Worm (Caenorhabditis elegans): ENCODE measurements around the gene ctsa-1.1.

ctsa-1.1 gene

DNA sequence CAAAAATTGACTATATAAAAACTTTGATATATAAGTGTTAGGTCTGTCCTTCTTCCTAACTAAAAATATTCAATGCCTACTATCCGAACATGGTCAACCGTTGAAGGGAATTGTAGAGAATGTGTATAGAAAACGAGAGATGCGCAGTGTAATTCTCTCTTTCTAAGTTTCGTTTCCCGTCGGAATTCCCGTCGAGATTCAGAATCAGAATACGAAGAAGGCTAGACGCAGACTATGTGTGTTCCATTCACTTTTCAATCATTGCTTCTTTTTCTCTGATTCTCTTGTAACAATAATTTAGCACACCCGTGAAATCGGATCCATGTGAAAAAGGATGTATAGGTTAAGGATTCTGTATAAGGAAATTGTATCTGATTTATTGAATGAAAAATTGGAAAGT, 3.0 kb upstream of the ctsa-1.1 start:
- TF ChIP-seq nhr-25 (tag; optimal IDR thresholded peaks at IDR 0.05; ENCODE audit: borderline replicate concordance, insufficient read depth) (peak; percentile 56), arid-1 (GFP tag; conservative IDR thresholded peaks at IDR 0.05) (no peak), nhr-28 (tag; optimal IDR thresholded peaks at IDR 0.05) (peak; percentile 48)

DNA sequence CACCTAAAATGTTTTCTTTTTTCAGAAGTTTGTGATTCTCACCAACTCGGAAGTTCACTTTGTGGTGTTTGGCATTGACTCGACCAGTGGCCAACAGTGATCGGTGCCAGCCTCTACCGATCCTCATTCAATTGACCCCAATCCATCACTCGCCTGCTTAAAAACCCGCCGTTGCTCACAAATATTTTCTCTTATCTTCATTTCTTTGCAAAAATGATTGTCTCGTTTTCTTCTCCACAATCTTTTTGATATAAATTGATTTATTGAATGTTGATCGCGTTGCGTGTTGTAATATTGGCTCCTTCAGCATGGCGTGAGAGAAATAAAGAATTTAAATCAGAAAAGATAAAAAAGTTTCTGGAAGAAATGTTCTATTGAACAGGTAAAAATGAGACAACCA, 863 bp upstream of the ctsa-1.1 start:
- TF ChIP-seq unc-62 (GFP tag; optimal IDR thresholded peaks at IDR 0.05 in 1 of 2) = peak in 1 of 2 experiments; percentile 6
- no peak for TF ChIP-seq unc-62 (tag; optimal IDR thresholded peaks at IDR 0.05)
- TF ChIP-seq snpc-1.2 (GFP tag; IDR thresholded peaks at IDR 0.05) = no peak
- TF ChIP-seq daf-16 (GFP tag; optimal IDR thresholded peaks at IDR 0.05) = peak in 1 of 2 experiments; percentile 90
- no peak for TF ChIP-seq daf-16 (tag; optimal IDR thresholded peaks at IDR 0.05)

DNA sequence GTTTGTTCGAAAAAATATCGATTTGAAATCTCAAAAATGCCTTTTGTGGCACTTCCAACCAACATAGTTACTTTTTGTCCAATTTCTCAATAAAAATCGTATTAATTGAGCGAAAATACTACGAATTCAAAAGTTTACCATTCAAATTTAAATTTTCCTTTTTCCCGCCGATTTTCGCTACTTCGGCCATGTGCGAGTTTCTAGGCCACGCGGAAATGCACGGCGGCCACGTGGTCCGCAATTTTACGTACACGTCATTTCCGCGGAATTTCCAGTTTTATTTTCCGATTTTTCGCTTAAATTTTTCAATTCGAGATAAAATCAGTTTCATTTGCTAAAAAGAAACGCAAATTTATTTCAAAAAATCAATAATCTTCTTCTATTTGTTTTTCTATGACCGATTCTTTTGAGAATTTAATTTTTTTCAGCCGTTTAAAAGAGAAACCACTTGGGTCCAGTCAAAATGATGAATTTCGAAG, 2.6 kb downstream of the ctsa-1.1 start, which contains the start of gene eas-1:
eas-1 (plus strand) TSS at position 429 of the 479 bp plus-strand sequence.
- peak; percentile 62 for TF ChIP-seq lin-13 (GFP tag; optimal IDR thresholded peaks at IDR 0.05)
- no peak for TF ChIP-seq saeg-2 (GFP tag; IDR thresholded peaks at IDR 0.05)
- no peak for TF ChIP-seq fos-1 (tag; optimal IDR thresholded peaks at IDR 0.05)
- peak; percentile 97 for TF ChIP-seq dpl-1 (GFP tag; optimal IDR thresholded peaks at IDR 0.05)
- 0 out of 2 replicates have a peak, but pooled peaks have one; percentile 19 for TF ChIP-seq T26A8.4 (GFP tag; IDR thresholded peaks at IDR 0.05)
- peak; percentile 90 for TF ChIP-seq ZK337.2 (GFP tag; IDR thresholded peaks at IDR 0.05)
- TF ChIP-seq mdl-1 (tag; optimal IDR thresholded peaks at IDR 0.05) = peak; percentile 82 to 95
- peak; percentile 71 for TF ChIP-seq madf-9 (GFP tag; conservative IDR thresholded peaks at IDR 0.05)
- TF ChIP-seq mes-2 (tag; optimal IDR thresholded peaks at IDR 0.05; ENCODE audit: poor library complexity, severe bottlenecking) = peak; percentile 99
- peak; percentile 91 for TF ChIP-seq hlh-30 (tag; optimal IDR thresholded peaks at IDR 0.05; ENCODE audit: insufficient read depth)
- TF ChIP-seq spr-1 (tag; optimal IDR thresholded peaks at IDR 0.05) = peak; percentile 28
- peak in 1 of 2 experiments; percentile 86 for TF ChIP-seq lsy-2 (tag; optimal IDR thresholded peaks at IDR 0.05)
- peak; percentile 59 for TF ChIP-seq dve-1 (tag; optimal IDR thresholded peaks at IDR 0.05; ENCODE audit: insufficient read depth)
- TF ChIP-seq nhr-102 (tag; optimal IDR thresholded peaks at IDR 0.05) = peak; percentile 39
- TF ChIP-seq sdz-12 (GFP tag; optimal IDR thresholded peaks at IDR 0.05) = no peak
- TF ChIP-seq tra-1 (GFP tag; IDR thresholded peaks at IDR 0.05) = peak; percentile 54; the same call in 1 of the 2 replicates
- peak; percentile 80 for TF ChIP-seq lin-38 (GFP tag; IDR thresholded peaks at IDR 0.05)
- no peak for TF ChIP-seq pqm-1 (tag; optimal IDR thresholded peaks at IDR 0.05)
- TF ChIP-seq T20F7.1 (GFP tag; optimal IDR thresholded peaks at IDR 0.05) = peak; percentile 63
- TF ChIP-seq zfp-2 (tag; optimal IDR thresholded peaks at IDR 0.05) = no peak
- TF ChIP-seq mxl-3 (GFP tag; optimal IDR thresholded peaks at IDR 0.05) = peak; percentile 96
- peak; percentile 54 for TF ChIP-seq nhr-48 (tag; optimal IDR thresholded peaks at IDR 0.05)
- no peak for TF ChIP-seq zfp-3 (GFP tag; conservative IDR thresholded peaks at IDR 0.05)
- no peak for TF ChIP-seq lin-29 (GFP tag; IDR thresholded peaks at IDR 0.05)
- TF ChIP-seq hif-1 (tag; optimal IDR thresholded peaks at IDR 0.05) = peak in 1 of 2 experiments; percentile 92
- TF ChIP-seq F37D6.2 (tag; optimal IDR thresholded peaks at IDR 0.05) = peak; percentile 14
- no peak for TF ChIP-seq cey-2 (tag; optimal IDR thresholded peaks at IDR 0.05; ENCODE audit: borderline replicate concordance, insufficient read depth)
- peak; percentile 57 for TF ChIP-seq lin-1 (GFP tag; IDR thresholded peaks at IDR 0.05)
- no peak for TF ChIP-seq daf-16 (GFP tag; optimal IDR thresholded peaks at IDR 0.05)
- TF ChIP-seq daf-16 (tag; optimal IDR thresholded peaks at IDR 0.05) = peak; percentile 42
- TF ChIP-seq fkh-10 (GFP tag; optimal IDR thresholded peaks at IDR 0.05) = peak; percentile 38
- 0 out of 2 replicates have a peak, but pooled peaks have one; percentile 30 for TF ChIP-seq ceh-20 (GFP tag; IDR thresholded peaks at IDR 0.05)
- no peak for TF ChIP-seq aly-2 (tag; optimal IDR thresholded peaks at IDR 0.05)
- peak; percentile 69 for TF ChIP-seq dmd-6 (GFP tag; IDR thresholded peaks at IDR 0.05)
- peak; percentile 73 for TF ChIP-seq nhr-6 (tag; optimal IDR thresholded peaks at IDR 0.05)
- TF ChIP-seq hlh-11 (tag; optimal IDR thresholded peaks at IDR 0.05) = peak; percentile 71
- TF ChIP-seq nhr-28 (tag; optimal IDR thresholded peaks at IDR 0.05) = peak; percentile 45
- 0 out of 2 replicates have a peak, but pooled peaks have one; percentile 45 for TF ChIP-seq mxl-2 (GFP tag; conservative IDR thresholded peaks at IDR 0.05)
- peak; percentile 80 for TF ChIP-seq dmd-9 (GFP tag; IDR thresholded peaks at IDR 0.05)
- no peak for TF ChIP-seq ces-1 (GFP tag; optimal IDR thresholded peaks at IDR 0.05)
